Fruit fly (Drosophila melanogaster) whole organism, larva: ENCODE measurements around the gene Ttc19.

Source experiments
- noc ChIP-seq: fragments of 200-800 bp; sonication (Bioruptor generic); optimal IDR thresholded peaks from 3 replicates; lab custom pipeline; 2019; ENCODE audit warnings: missing biosample characterization, mild to moderate bottlenecking, missing genetic modification characterization, moderate library complexity

Ttc19 gene

dm6 chr2L:19002468-19002867 is 42.5 kb downstream of the Ttc19 start:
- no peak for TF ChIP-seq noc (tag; lab: Kevin White, UChicago)

dm6 chr2L:18997148-18997547 is 47.8 kb downstream of the Ttc19 start, which contains the start of gene CG31792:
Gene CG31792, plus strand, starts transcription at chr2L:18997448.
- TF ChIP-seq noc (tag; lab: Kevin White, UChicago) = no peak

DNA sequence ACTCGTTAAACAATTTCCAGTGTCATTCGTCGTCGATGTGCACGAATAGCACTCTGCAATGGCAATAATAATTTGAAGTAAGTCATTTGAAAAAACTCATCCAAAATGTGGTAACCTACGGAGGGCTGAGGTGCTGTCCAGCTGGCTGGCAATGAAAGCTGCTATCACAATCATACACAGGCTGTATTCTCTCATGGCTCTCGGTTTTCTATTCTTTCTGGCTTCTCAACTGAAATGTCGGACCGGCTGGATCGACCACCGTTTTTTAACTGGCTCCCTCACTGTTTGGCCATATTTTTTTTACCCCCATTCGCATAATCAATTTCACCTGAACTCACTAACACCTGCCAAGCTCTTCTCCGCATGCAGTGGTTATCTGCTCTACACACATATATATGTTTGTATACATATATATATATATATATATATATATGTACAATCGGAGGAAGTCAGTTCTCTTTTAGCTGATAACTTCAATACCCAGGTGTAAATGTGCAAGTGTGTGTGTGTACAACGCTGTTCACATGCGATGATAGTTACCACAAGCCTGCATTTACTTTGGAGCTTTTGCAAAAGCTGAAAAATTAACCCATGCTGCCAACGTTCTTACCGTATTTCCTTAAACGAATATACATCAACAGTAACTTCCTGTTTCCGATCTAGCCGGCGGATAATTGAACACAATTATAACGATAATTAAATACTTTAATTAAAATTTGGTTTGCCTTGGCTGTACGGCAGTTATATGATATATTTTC is 49.1 kb downstream of the Ttc19 start, which contains the start of gene CG10650:
CG10650 (minus strand) TSS at position 275 of the 758 bp plus-strand sequence.
- TF ChIP-seq noc (tag; lab: Kevin White, UChicago) = peak; percentile 14
